Worm (Caenorhabditis elegans): ENCODE measurements around the gene fntb-1.

Gene fntb-1

ce11 chrV:14476680-14477079, 29.2 kb downstream of the fntb-1 start, which contains the start of gene clec-54:
TSS of gene clec-54 (plus strand) at chrV:14476903.
- TF ChIP-seq dmd-6 (GFP tag; IDR thresholded peaks at IDR 0.05), result peak; percentile 49; the same call in 1 of the 2 replicates
- TF ChIP-seq daf-16 (GFP tag; optimal IDR thresholded peaks at IDR 0.05), result no peak
- TF ChIP-seq daf-16 (tag; optimal IDR thresholded peaks at IDR 0.05), result peak; percentile 37
- TF ChIP-seq nhr-28 (tag; optimal IDR thresholded peaks at IDR 0.05), result peak; percentile 18
- TF ChIP-seq F49E8.2 (tag; optimal IDR thresholded peaks at IDR 0.05; ENCODE audit: borderline replicate concordance), result no peak
- TF ChIP-seq hlh-11 (tag; optimal IDR thresholded peaks at IDR 0.05), result peak; percentile 17
- no peak for TF ChIP-seq nhr-6 (tag; optimal IDR thresholded peaks at IDR 0.05)
- TF ChIP-seq mes-2 (tag; optimal IDR thresholded peaks at IDR 0.05; ENCODE audit: poor library complexity, severe bottlenecking), result no peak
- peak; percentile 12 for TF ChIP-seq dve-1 (tag; optimal IDR thresholded peaks at IDR 0.05; ENCODE audit: insufficient read depth)
- TF ChIP-seq tra-1 (GFP tag; IDR thresholded peaks at IDR 0.05), result 0 out of 2 replicates have a peak, but pooled peaks have one; percentile 27
- TF ChIP-seq unc-62 (GFP tag; optimal IDR thresholded peaks at IDR 0.05 in 1 of 2), result peak in 1 of 2 experiments; percentile 43
- TF ChIP-seq unc-62 (tag; optimal IDR thresholded peaks at IDR 0.05), result no peak
- TF ChIP-seq cey-2 (tag; optimal IDR thresholded peaks at IDR 0.05; ENCODE audit: borderline replicate concordance, insufficient read depth), result no peak

- TF ChIP-seq madf-9 (GFP tag; conservative IDR thresholded peaks at IDR 0.05), result no peak
- TF ChIP-seq nhr-237 (tag; optimal IDR thresholded peaks at IDR 0.05), result no peak
- TF ChIP-seq vab-7 (GFP tag; IDR thresholded peaks at IDR 0.05), result no peak
- no peak for TF ChIP-seq snpc-4 (tag; optimal IDR thresholded peaks at IDR 0.05)
- TF ChIP-seq mxl-3 (GFP tag; optimal IDR thresholded peaks at IDR 0.05), result no peak
- TF ChIP-seq cey-2 (tag; optimal IDR thresholded peaks at IDR 0.05; ENCODE audit: borderline replicate concordance, insufficient read depth), result no peak
- no peak for TF ChIP-seq pqm-1 (tag; optimal IDR thresholded peaks at IDR 0.05)
- TF ChIP-seq daf-16 (GFP tag; optimal IDR thresholded peaks at IDR 0.05), result no peak
- no peak for TF ChIP-seq daf-16 (tag; optimal IDR thresholded peaks at IDR 0.05)
- TF ChIP-seq Y105C5A.15 (GFP tag; IDR thresholded peaks at IDR 0.05), result no peak
- no peak for TF ChIP-seq dpl-1 (GFP tag; optimal IDR thresholded peaks at IDR 0.05)
- no peak for TF ChIP-seq ceh-32 (tag; optimal IDR thresholded peaks at IDR 0.05; ENCODE audit: poor library complexity)
- TF ChIP-seq nhr-111 (GFP tag; optimal IDR thresholded peaks at IDR 0.05), result no peak
- TF ChIP-seq gei-8 (GFP tag; optimal IDR thresholded peaks at IDR 0.05), result no peak
- TF ChIP-seq daf-8 (GFP tag; IDR thresholded peaks at IDR 0.05), result no peak
- no peak for TF ChIP-seq ZK337.2 (GFP tag; IDR thresholded peaks at IDR 0.05)
Observed at ce11 chrV:14478979-14479378, 31.5 kb downstream of the fntb-1 start, which contains the start of gene clec-55. TSS of gene clec-55 (plus strand) at chrV:14479279.

- TF ChIP-seq lim-7 (GFP tag; IDR thresholded peaks at IDR 0.05) (no peak), set-16 (GFP tag; IDR thresholded peaks at IDR 0.05) (peak; percentile 83)
Observed at ce11 chrV:14480533-14480932, 33.1 kb downstream of the fntb-1 start.

- no peak for TF ChIP-seq ceh-44 (GFP tag; IDR thresholded peaks at IDR 0.05)
- peak; percentile 11 for TF ChIP-seq pqm-1 (tag; optimal IDR thresholded peaks at IDR 0.05)
Observed at ce11 chrV:14481401-14481800, 34.0 kb downstream of the fntb-1 start, which contains the start of gene R02D5.7. TSS of gene R02D5.7 (minus strand) at chrV:14481501.

- TF ChIP-seq Y48G9A.11 (GFP tag; IDR thresholded peaks at IDR 0.05) (no peak), nhr-237 (tag; optimal IDR thresholded peaks at IDR 0.05) (no peak), zfp-2 (tag; optimal IDR thresholded peaks at IDR 0.05) (no peak), D1046.2 (GFP tag; IDR thresholded peaks at IDR 0.05) (no peak), egl-27 (tag; optimal IDR thresholded peaks at IDR 0.05) (no peak), zip-11 (GFP tag; IDR thresholded peaks at IDR 0.05) (no peak), nhr-102 (tag; optimal IDR thresholded peaks at IDR 0.05) (no peak), lin-1 (GFP tag; IDR thresholded peaks at IDR 0.05) (no peak), dmd-8 (GFP tag; IDR thresholded peaks at IDR 0.05) (no peak), ceh-62 (tag; optimal IDR thresholded peaks at IDR 0.05) (no peak)
Observed at ce11 chrV:14481987-14482386, 34.5 kb downstream of the fntb-1 start, which contains the start of gene R02D5.10. TSS of gene R02D5.10 (plus strand) at chrV:14482287.
